Fruit fly (Drosophila melanogaster) whole organism, adult: ENCODE results near the gene CG1575.
A peak's percentile ranks its signal among the peaks of the same experiment; 100 is the strongest.

Experiments
- CG11617 ChIP-seq: fragments of 200-800 bp; sonication (Bioruptor generic); optimal IDR thresholded peaks from 2 replicates; lab custom pipeline; 2017; ENCODE audit warnings: mild to moderate bottlenecking, missing biosample characterization, missing genetic modification reagents, missing genetic modification characterization
- CG12768 ChIP-seq: fragments of 200-800 bp; sonication (Bioruptor generic); optimal IDR thresholded peaks from 2 replicates; lab custom pipeline; 2017; ENCODE audit warnings: missing biosample characterization, missing genetic modification characterization, mild to moderate bottlenecking, moderate library complexity, missing genetic modification reagents
- CG14711 ChIP-seq: fragments of 200-800 bp; sonication (Bioruptor generic); optimal IDR thresholded peaks from 2 replicates; lab custom pipeline; 2018; ENCODE audit warnings: missing biosample characterization, mild to moderate bottlenecking, missing genetic modification characterization, moderate library complexity
- CG1620 ChIP-seq: fragments of 200-800 bp; sonication (Bioruptor generic); optimal IDR thresholded peaks from 2 replicates; lab custom pipeline; 2016; ENCODE audit warnings: missing biosample characterization, missing genetic modification characterization
- CG33017 ChIP-seq: fragments of 200-800 bp; sonication (Bioruptor generic); optimal IDR thresholded peaks from 2 replicates; lab custom pipeline; 2018; ENCODE audit warnings: missing biosample characterization, mild to moderate bottlenecking, missing genetic modification characterization, moderate library complexity
- CG5204 ChIP-seq: fragments of 200-800 bp; sonication (Bioruptor generic); optimal IDR thresholded peaks from 2 replicates; lab custom pipeline; 2016; ENCODE audit warnings: missing biosample characterization, missing genetic modification characterization
- CG7045 ChIP-seq: fragments of 200-800 bp; sonication (Bioruptor generic); optimal IDR thresholded peaks from 2 replicates; lab custom pipeline; 2017; ENCODE audit warnings: missing biosample characterization, mild to moderate bottlenecking, missing genetic modification characterization
- CG7101 ChIP-seq: fragments of 200-800 bp; sonication (Bioruptor generic); optimal IDR thresholded peaks from 2 replicates; lab custom pipeline; 2018; ENCODE audit warnings: missing biosample characterization, mild to moderate bottlenecking, missing genetic modification characterization, moderate library complexity
- Clk ChIP-seq: fragments of 200-800 bp; sonication (Bioruptor generic); optimal IDR thresholded peaks from 2 replicates; lab custom pipeline; 2017; ENCODE audit warnings: missing biosample characterization, missing genetic modification characterization
- Crg-1 ChIP-seq: fragments of 200-800 bp; sonication (Bioruptor generic); optimal IDR thresholded peaks from 2 replicates; lab custom pipeline; 2016; ENCODE audit warnings: missing biosample characterization, missing genetic modification characterization
- Hr96 ChIP-seq: fragments of 200-800 bp; sonication (Bioruptor generic); optimal IDR thresholded peaks from 2 replicates; lab custom pipeline; 2016; ENCODE audit warnings: missing biosample characterization, missing genetic modification characterization
- Mnt ChIP-seq: fragments of 200-800 bp; sonication (Bioruptor generic); optimal IDR thresholded peaks from 2 replicates; lab custom pipeline; 2016; ENCODE audit warnings: missing biosample characterization, mild to moderate bottlenecking, missing genetic modification characterization
- bab1 ChIP-seq: fragments of 200-800 bp; sonication (Bioruptor generic); optimal IDR thresholded peaks from 3 replicates; lab custom pipeline; 2019; ENCODE audit warnings: missing biosample characterization, mild to moderate bottlenecking, missing genetic modification characterization, moderate library complexity
- cic ChIP-seq: fragments of 200-800 bp; sonication (Bioruptor generic); optimal IDR thresholded peaks from 2 replicates; lab custom pipeline; 2017; ENCODE audit warnings: missing biosample characterization, mild to moderate bottlenecking, missing genetic modification characterization, moderate library complexity
- cnc ChIP-seq, 2 experiments: fragments of >200 bp; optimal IDR thresholded peaks; 2 replicates each; lab custom pipeline; 2017
- kay ChIP-seq: fragments of 200-800 bp; sonication (Bioruptor generic); peaks from one replicate; lab custom pipeline; 2016; ENCODE audit warnings: missing biosample characterization, missing genetic modification characterization, borderline replicate concordance
- ovo ChIP-seq: fragments of 200-800 bp; sonication (Bioruptor generic); optimal IDR thresholded peaks from 2 replicates; lab custom pipeline; 2016; ENCODE audit warnings: missing biosample characterization, missing genetic modification characterization
- pad ChIP-seq: fragments of 200-800 bp; sonication (Bioruptor generic); optimal IDR thresholded peaks from 3 replicates; lab custom pipeline; 2017; ENCODE audit warnings: missing biosample characterization, missing genetic modification characterization, mild to moderate bottlenecking, moderate library complexity, missing genetic modification reagents
- tj ChIP-seq: fragments of 200-800 bp; sonication (Bioruptor generic); optimal IDR thresholded peaks from 3 replicates; lab custom pipeline; 2017; ENCODE audit warnings: missing biosample characterization, mild to moderate bottlenecking, missing genetic modification characterization, moderate library complexity
- toe ChIP-seq: fragments of 200-800 bp; sonication (Bioruptor generic); optimal IDR thresholded peaks from 2 replicates; lab custom pipeline; 2016; ENCODE audit warnings: missing biosample characterization, missing genetic modification characterization

Gene CG1575

dm6 chrX:8131693-8132313 lies 15.0 kb downstream of the CG1575 start, which contains the start of gene CG10958:
TSS of gene CG10958 (plus strand) at chrX:8132285.
- TF ChIP-seq Mnt (GFP tag; lab: Kevin White, UChicago) (peak; percentile 77), Hr96 (GFP tag; lab: Kevin White, UChicago) (no peak), CG12768 (peak; percentile 40), Clk (GFP tag; lab: Kevin White, UChicago) (no peak), tj (GFP tag; lab: Kevin White, UChicago) (peak; percentile 83), CG14711 (tag; lab: Kevin White, UChicago) (peak; percentile 80), cic (no peak), ovo (GFP tag; lab: Kevin White, UChicago) (peak; percentile 42), CG11617 (GFP tag; lab: Kevin White, UChicago) (peak; percentile 74), CG7101 (tag; lab: Kevin White, UChicago) (peak; percentile 82), cnc (optimal IDR thresholded peaks at IDR 0.05; lab: Kevin White, UChicago) (no peak), CG5204 (GFP tag; lab: Kevin White, UChicago) (no peak), toe (peak; percentile 18), Crg-1 (GFP tag; lab: Kevin White, UChicago) (peak; percentile 62), kay (no peak), CG1620 (GFP tag; lab: Kevin White, UChicago) (peak; percentile 59), bab1 (GFP tag; lab: Kevin White, UChicago) (peak; percentile 82), CG33017 (tag; lab: Kevin White, UChicago) (peak; percentile 45), pad (GFP tag; lab: Kevin White, UChicago) (peak; percentile 50)

dm6 chrX:8135420-8135874 lies 18.6 kb downstream of the CG1575 start, which contains the start of the genes cyr and CG2120:
TSS of gene cyr (minus strand) at chrX:8135713.
TSS of gene CG2120 (plus strand) at chrX:8135824.
- no peak for TF ChIP-seq Hr96 (GFP tag; lab: Kevin White, UChicago)
- no peak for TF ChIP-seq cic
- no peak for TF ChIP-seq tj (GFP tag; lab: Kevin White, UChicago)
- no peak for TF ChIP-seq CG11617 (GFP tag; lab: Kevin White, UChicago)
- no peak for TF ChIP-seq kay
- no peak for TF ChIP-seq CG7045 (GFP tag; lab: Kevin White, UChicago)
- TF ChIP-seq ovo (GFP tag; lab: Kevin White, UChicago), result no peak

DNA sequence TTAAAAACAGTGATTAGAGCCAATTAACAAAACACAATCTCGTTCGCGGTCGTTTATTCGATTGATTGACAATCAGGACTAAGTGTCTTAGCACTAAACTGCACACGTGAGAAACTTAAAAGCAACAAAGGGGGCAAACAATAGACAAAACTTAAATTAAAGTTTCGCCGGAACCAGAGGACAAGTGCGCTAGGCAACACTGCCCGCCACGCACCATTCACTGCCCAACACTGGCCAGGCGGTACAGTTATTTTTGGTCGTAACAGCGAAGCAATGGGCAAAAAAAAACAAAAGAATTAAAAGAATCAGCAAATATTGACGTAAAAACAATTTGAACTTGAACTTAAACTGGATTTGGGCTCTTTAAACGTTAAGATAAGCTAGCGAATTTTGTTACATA lies 20.5 kb downstream of the CG1575 start:
- no peak for TF ChIP-seq cnc (optimal IDR thresholded peaks at IDR 0.05; lab: Kevin White, UChicago)
- TF ChIP-seq CG11617 (GFP tag; lab: Kevin White, UChicago), result no peak
- no peak for TF ChIP-seq Hr96 (GFP tag; lab: Kevin White, UChicago)
- TF ChIP-seq CG5204 (GFP tag; lab: Kevin White, UChicago), result no peak
- TF ChIP-seq Mnt (GFP tag; lab: Kevin White, UChicago), result no peak
- TF ChIP-seq pad (GFP tag; lab: Kevin White, UChicago), result no peak
- TF ChIP-seq CG33017 (tag; lab: Kevin White, UChicago), result no peak
- no peak for TF ChIP-seq tj (GFP tag; lab: Kevin White, UChicago)
- no peak for TF ChIP-seq toe
- TF ChIP-seq bab1 (GFP tag; lab: Kevin White, UChicago), result no peak

DNA sequence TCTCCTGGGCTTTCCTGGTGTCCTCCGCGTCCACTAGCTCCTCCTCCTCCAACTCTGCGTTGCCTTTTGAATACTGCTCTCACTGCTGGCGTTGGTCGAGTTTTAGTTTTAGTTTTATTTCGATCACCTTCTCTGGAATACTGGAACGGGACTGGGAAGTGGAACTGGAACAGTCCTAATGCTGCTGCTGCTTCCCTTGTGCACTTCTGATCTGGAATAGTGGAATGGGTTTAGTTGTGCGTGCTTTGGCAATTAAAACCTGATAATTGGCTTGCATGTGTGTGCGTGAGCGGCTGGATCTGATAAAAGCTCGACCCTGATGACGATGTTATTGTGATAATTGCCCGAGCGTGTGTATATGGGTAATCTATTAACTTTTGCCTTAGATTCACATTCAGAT lies 23.9 kb downstream of the CG1575 start:
- TF ChIP-seq ovo (GFP tag; lab: Kevin White, UChicago), result no peak
- TF ChIP-seq pad (GFP tag; lab: Kevin White, UChicago), result no peak
- no peak for TF ChIP-seq Hr96 (GFP tag; lab: Kevin White, UChicago)
- no peak for TF ChIP-seq Clk (GFP tag; lab: Kevin White, UChicago)
- no peak for TF ChIP-seq cic
- TF ChIP-seq CG5204 (GFP tag; lab: Kevin White, UChicago), result no peak
- TF ChIP-seq Crg-1 (GFP tag; lab: Kevin White, UChicago), result no peak
- TF ChIP-seq kay, result no peak
- no peak for TF ChIP-seq CG11617 (GFP tag; lab: Kevin White, UChicago)
- no peak for TF ChIP-seq toe
- TF ChIP-seq CG33017 (tag; lab: Kevin White, UChicago), result no peak
- no peak for TF ChIP-seq cnc (optimal IDR thresholded peaks at IDR 0.05; lab: Kevin White, UChicago)
- no peak for TF ChIP-seq CG7101 (tag; lab: Kevin White, UChicago)
- no peak for TF ChIP-seq CG7045 (GFP tag; lab: Kevin White, UChicago)
- no peak for TF ChIP-seq CG1620 (GFP tag; lab: Kevin White, UChicago)
- no peak for TF ChIP-seq Mnt (GFP tag; lab: Kevin White, UChicago)
- TF ChIP-seq CG14711 (tag; lab: Kevin White, UChicago), result no peak

DNA sequence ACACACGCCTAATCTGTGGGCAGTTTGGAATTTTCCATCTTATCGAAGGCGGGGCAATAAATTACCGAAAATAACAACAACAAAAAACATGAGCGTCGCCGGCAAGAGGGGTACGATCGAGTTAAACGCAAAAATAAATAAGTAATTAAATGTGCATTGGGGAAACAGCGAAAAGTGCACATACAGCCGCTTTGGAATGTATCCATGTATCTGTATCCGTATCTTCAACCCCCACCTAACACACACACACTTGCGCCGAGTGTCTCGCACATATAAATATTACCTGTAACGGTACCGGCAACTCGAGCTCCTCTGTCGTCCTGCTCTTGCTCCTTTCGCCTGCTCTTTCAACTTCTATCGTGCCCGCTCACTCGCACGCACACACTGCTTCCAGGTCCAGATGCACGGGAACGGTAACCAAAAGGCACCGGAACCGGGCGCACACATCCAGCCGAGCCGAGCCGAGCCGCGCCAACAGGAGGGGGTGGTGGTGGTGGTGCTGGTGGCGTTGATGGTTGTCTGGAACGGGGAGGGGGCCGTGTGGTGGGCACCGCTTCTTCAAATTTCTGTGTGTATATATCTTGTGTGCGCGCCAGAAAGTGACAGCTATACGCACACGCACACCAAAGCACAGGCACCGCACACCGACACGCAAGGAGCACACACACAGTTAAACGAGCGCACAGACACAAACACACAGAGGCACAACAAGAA lies 24.7 kb downstream of the CG1575 start:
- TF ChIP-seq CG12768 (peak; percentile 38), kay (no peak), CG7101 (tag; lab: Kevin White, UChicago) (peak; percentile 16), Crg-1 (GFP tag; lab: Kevin White, UChicago) (peak; percentile 8), CG1620 (GFP tag; lab: Kevin White, UChicago) (no peak), ovo (GFP tag; lab: Kevin White, UChicago) (peak; percentile 97), Hr96 (GFP tag; lab: Kevin White, UChicago) (no peak), CG11617 (GFP tag; lab: Kevin White, UChicago) (peak; percentile 57), bab1 (GFP tag; lab: Kevin White, UChicago) (no peak), pad (GFP tag; lab: Kevin White, UChicago) (peak; percentile 98), tj (GFP tag; lab: Kevin White, UChicago) (peak; percentile 84), Clk (GFP tag; lab: Kevin White, UChicago) (no peak), CG5204 (GFP tag; lab: Kevin White, UChicago) (no peak), cnc (optimal IDR thresholded peaks at IDR 0.05; lab: Kevin White, UChicago) (no peak), Mnt (GFP tag; lab: Kevin White, UChicago) (peak; percentile 44), cic (peak; percentile 43), CG33017 (tag; lab: Kevin White, UChicago) (no peak), toe (no peak), CG14711 (tag; lab: Kevin White, UChicago) (no peak), CG7045 (GFP tag; lab: Kevin White, UChicago) (no peak)
